Fruit fly (Drosophila melanogaster) whole organism, adult: Measurements from ENCODE around the gene CG12147.

ENCODE experiments used
- CG11617 ChIP-seq: fragments of 200-800 bp; sonication (Bioruptor generic); optimal IDR thresholded peaks from 2 replicates; lab custom pipeline; 2017; ENCODE audit warnings: mild to moderate bottlenecking, missing biosample characterization, missing genetic modification reagents, missing genetic modification characterization
- CG12768 ChIP-seq: fragments of 200-800 bp; sonication (Bioruptor generic); optimal IDR thresholded peaks from 2 replicates; lab custom pipeline; 2017; ENCODE audit warnings: missing biosample characterization, missing genetic modification characterization, mild to moderate bottlenecking, moderate library complexity, missing genetic modification reagents
- CG14711 ChIP-seq: fragments of 200-800 bp; sonication (Bioruptor generic); optimal IDR thresholded peaks from 2 replicates; lab custom pipeline; 2018; ENCODE audit warnings: missing biosample characterization, mild to moderate bottlenecking, missing genetic modification characterization, moderate library complexity
- CG5204 ChIP-seq: fragments of 200-800 bp; sonication (Bioruptor generic); optimal IDR thresholded peaks from 2 replicates; lab custom pipeline; 2016; ENCODE audit warnings: missing biosample characterization, missing genetic modification characterization
- CG7101 ChIP-seq: fragments of 200-800 bp; sonication (Bioruptor generic); optimal IDR thresholded peaks from 2 replicates; lab custom pipeline; 2018; ENCODE audit warnings: missing biosample characterization, mild to moderate bottlenecking, missing genetic modification characterization, moderate library complexity
- Clk ChIP-seq: fragments of 200-800 bp; sonication (Bioruptor generic); optimal IDR thresholded peaks from 2 replicates; lab custom pipeline; 2017; ENCODE audit warnings: missing biosample characterization, missing genetic modification characterization
- Crg-1 ChIP-seq: fragments of 200-800 bp; sonication (Bioruptor generic); optimal IDR thresholded peaks from 2 replicates; lab custom pipeline; 2016; ENCODE audit warnings: missing biosample characterization, missing genetic modification characterization
- Hr96 ChIP-seq: fragments of 200-800 bp; sonication (Bioruptor generic); optimal IDR thresholded peaks from 2 replicates; lab custom pipeline; 2016; ENCODE audit warnings: missing biosample characterization, missing genetic modification characterization
- Mnt ChIP-seq: fragments of 200-800 bp; sonication (Bioruptor generic); optimal IDR thresholded peaks from 2 replicates; lab custom pipeline; 2016; ENCODE audit warnings: missing biosample characterization, mild to moderate bottlenecking, missing genetic modification characterization
- bab1 ChIP-seq: fragments of 200-800 bp; sonication (Bioruptor generic); optimal IDR thresholded peaks from 3 replicates; lab custom pipeline; 2019; ENCODE audit warnings: missing biosample characterization, mild to moderate bottlenecking, missing genetic modification characterization, moderate library complexity
- cic ChIP-seq: fragments of 200-800 bp; sonication (Bioruptor generic); optimal IDR thresholded peaks from 2 replicates; lab custom pipeline; 2017; ENCODE audit warnings: missing biosample characterization, mild to moderate bottlenecking, missing genetic modification characterization, moderate library complexity
- cnc ChIP-seq, 2 experiments: fragments of >200 bp; optimal IDR thresholded peaks; 2 replicates each; lab custom pipeline; 2017
- pad ChIP-seq: fragments of 200-800 bp; sonication (Bioruptor generic); optimal IDR thresholded peaks from 3 replicates; lab custom pipeline; 2017; ENCODE audit warnings: missing biosample characterization, missing genetic modification characterization, mild to moderate bottlenecking, moderate library complexity, missing genetic modification reagents
- tj ChIP-seq: fragments of 200-800 bp; sonication (Bioruptor generic); optimal IDR thresholded peaks from 3 replicates; lab custom pipeline; 2017; ENCODE audit warnings: missing biosample characterization, mild to moderate bottlenecking, missing genetic modification characterization, moderate library complexity

- TF ChIP-seq CG7101 (no peak), pad (no peak), tj (GFP tag; lab: Kevin White, UChicago) (no peak), CG14711 (tag; lab: Kevin White, UChicago) (no peak), cnc (optimal IDR thresholded peaks at IDR 0.05; lab: Kevin White, UChicago) (no peak), Crg-1 (GFP tag; lab: Kevin White, UChicago) (no peak), cic (GFP tag; lab: Kevin White, UChicago) (no peak), CG5204 (GFP tag; lab: Kevin White, UChicago) (no peak), Hr96 (no peak), Mnt (GFP tag; lab: Kevin White, UChicago) (no peak), CG11617 (no peak), bab1 (GFP tag; lab: Kevin White, UChicago) (no peak), CG12768 (GFP tag; lab: Kevin White, UChicago) (no peak), Clk (GFP tag; lab: Kevin White, UChicago) (no peak)
Measured at dm6 chr3R:5389034-5389433, 38.0 kb downstream of the CG12147 start.
